Worm (Caenorhabditis elegans): Measurements from ENCODE around the gene chil-11.

chil-11 gene

ce11 chrIV:5744114-5744513 lies 3.0 kb downstream of the chil-11 start, which contains the start of gene C45E5.1:
Gene C45E5.1 (plus strand): TSS chrIV:5744403.
- TF ChIP-seq elt-1 (tag; optimal IDR thresholded peaks at IDR 0.05; ENCODE audit: borderline replicate concordance, insufficient read depth): no peak
- no peak for TF ChIP-seq zip-8 (tag; optimal IDR thresholded peaks at IDR 0.05)
- TF ChIP-seq sptf-1 (tag; optimal IDR thresholded peaks at IDR 0.05): no peak
- TF ChIP-seq unc-120 (tag; optimal IDR thresholded peaks at IDR 0.05; ENCODE audit: poor library complexity, severe bottlenecking): no peak
- no peak for TF ChIP-seq ham-2 (GFP tag; optimal IDR thresholded peaks at IDR 0.05)
- TF ChIP-seq ztf-11 (tag; optimal IDR thresholded peaks at IDR 0.05): no peak
- no peak for TF ChIP-seq ceh-39 (tag; optimal IDR thresholded peaks at IDR 0.05)
- TF ChIP-seq sem-2 (GFP tag; optimal IDR thresholded peaks at IDR 0.05): no peak
- no peak for TF ChIP-seq nhr-12 (tag; optimal IDR thresholded peaks at IDR 0.05)
- no peak for TF ChIP-seq tbx-8 (GFP tag; optimal IDR thresholded peaks at IDR 0.05)
- TF ChIP-seq pha-4 (tag; optimal IDR thresholded peaks at IDR 0.05): no peak
- TF ChIP-seq lin-32 (GFP tag; optimal IDR thresholded peaks at IDR 0.05): no peak
- TF ChIP-seq hlh-1 (tag; optimal IDR thresholded peaks at IDR 0.05): no peak
- no peak for TF ChIP-seq nhr-2 (tag; optimal IDR thresholded peaks at IDR 0.05)
- no peak for TF ChIP-seq nhr-237 (tag; optimal IDR thresholded peaks at IDR 0.05)
- TF ChIP-seq drap-1 (GFP tag; optimal IDR thresholded peaks at IDR 0.05): no peak
- no peak for TF ChIP-seq bed-3 (GFP tag; optimal IDR thresholded peaks at IDR 0.05)
- no peak for TF ChIP-seq mep-1 (tag; optimal IDR thresholded peaks at IDR 0.05)
- no peak for TF ChIP-seq snpc-4 (tag; optimal IDR thresholded peaks at IDR 0.05)

- TF ChIP-seq mab-5 (tag; optimal IDR thresholded peaks at IDR 0.05) (no peak), tbx-8 (GFP tag; optimal IDR thresholded peaks at IDR 0.05) (no peak), zip-8 (tag; optimal IDR thresholded peaks at IDR 0.05) (no peak), ham-2 (GFP tag; optimal IDR thresholded peaks at IDR 0.05) (no peak), ces-1 (GFP tag; optimal IDR thresholded peaks at IDR 0.05) (no peak), ztf-11 (tag; optimal IDR thresholded peaks at IDR 0.05) (no peak), elt-3 (tag; optimal IDR thresholded peaks at IDR 0.05) (no peak), lsy-2 (tag; optimal IDR thresholded peaks at IDR 0.05) (no peak), blmp-1 (tag; optimal IDR thresholded peaks at IDR 0.05) (no peak), ceh-43 (GFP tag; optimal IDR thresholded peaks at IDR 0.05) (no peak), unc-39 (tag; optimal IDR thresholded peaks at IDR 0.05) (no peak), mep-1 (tag; optimal IDR thresholded peaks at IDR 0.05) (no peak), lin-32 (GFP tag; optimal IDR thresholded peaks at IDR 0.05) (no peak), flh-1 (GFP tag; optimal IDR thresholded peaks at IDR 0.05) (no peak), lin-13 (tag; optimal IDR thresholded peaks at IDR 0.05) (no peak)
Observed at ce11 chrIV:5749874-5750273, 8.7 kb downstream of the chil-11 start.

- TF ChIP-seq elt-1 (tag; optimal IDR thresholded peaks at IDR 0.05; ENCODE audit: borderline replicate concordance, insufficient read depth) (no peak), nhr-237 (tag; optimal IDR thresholded peaks at IDR 0.05) (no peak), mab-5 (tag; optimal IDR thresholded peaks at IDR 0.05) (no peak), sptf-1 (tag; optimal IDR thresholded peaks at IDR 0.05) (no peak), ham-2 (GFP tag; optimal IDR thresholded peaks at IDR 0.05) (no peak), cnd-1 (tag; optimal IDR thresholded peaks at IDR 0.05) (no peak), M03D4.4 (tag; optimal IDR thresholded peaks at IDR 0.05) (no peak), mep-1 (tag; optimal IDR thresholded peaks at IDR 0.05) (no peak), nhr-2 (tag; optimal IDR thresholded peaks at IDR 0.05) (no peak), flh-1 (GFP tag; optimal IDR thresholded peaks at IDR 0.05) (no peak), nhr-76 (tag; optimal IDR thresholded peaks at IDR 0.05) (no peak), hlh-1 (tag; optimal IDR thresholded peaks at IDR 0.05) (no peak), drap-1 (GFP tag; optimal IDR thresholded peaks at IDR 0.05) (no peak), lin-13 (tag; optimal IDR thresholded peaks at IDR 0.05) (no peak), ceh-39 (tag; optimal IDR thresholded peaks at IDR 0.05) (no peak), ces-1 (GFP tag; optimal IDR thresholded peaks at IDR 0.05) (no peak), ceh-83 (GFP tag; optimal IDR thresholded peaks at IDR 0.05) (no peak), nhr-12 (tag; optimal IDR thresholded peaks at IDR 0.05) (no peak), zip-8 (tag; optimal IDR thresholded peaks at IDR 0.05) (no peak)
Observed at ce11 chrIV:5751997-5752396, 10.9 kb downstream of the chil-11 start.

ce11 chrIV:5752704-5753103 lies 11.6 kb downstream of the chil-11 start:
- no peak for TF ChIP-seq nhr-237 (tag; optimal IDR thresholded peaks at IDR 0.05)
- TF ChIP-seq unc-120 (tag; optimal IDR thresholded peaks at IDR 0.05; ENCODE audit: poor library complexity, severe bottlenecking): no peak
- no peak for TF ChIP-seq lin-13 (tag; optimal IDR thresholded peaks at IDR 0.05)
- TF ChIP-seq sptf-1 (tag; optimal IDR thresholded peaks at IDR 0.05): no peak
- no peak for TF ChIP-seq flh-1 (GFP tag; optimal IDR thresholded peaks at IDR 0.05)
- no peak for TF ChIP-seq tbx-8 (GFP tag; optimal IDR thresholded peaks at IDR 0.05)
- no peak for TF ChIP-seq ztf-11 (tag; optimal IDR thresholded peaks at IDR 0.05)
- TF ChIP-seq hlh-1 (tag; optimal IDR thresholded peaks at IDR 0.05): no peak
- TF ChIP-seq lsy-2 (tag; optimal IDR thresholded peaks at IDR 0.05): no peak
- no peak for TF ChIP-seq nhr-28 (tag; optimal IDR thresholded peaks at IDR 0.05)
- TF ChIP-seq ces-1 (GFP tag; optimal IDR thresholded peaks at IDR 0.05): no peak
- no peak for TF ChIP-seq bed-3 (GFP tag; optimal IDR thresholded peaks at IDR 0.05)
